Fruit fly (Drosophila melanogaster) whole organism, embryonic: ENCODE data around the gene CG5355.

Experiments used
- Abd-B ChIP-seq: fragments of 200-800 bp; sonication (Bioruptor generic); optimal IDR thresholded peaks from 2 replicates; lab custom pipeline; 2018; ENCODE audit warnings: missing biosample characterization, mild to moderate bottlenecking, missing genetic modification characterization, moderate library complexity
- Aef1 ChIP-seq: fragments of 200-800 bp; sonication (Bioruptor generic); IDR thresholded peaks from 3 replicates; pipeline ENCODE4 v1.3.6; 2022; ENCODE audit warnings: missing biosample characterization, missing genetic modification characterization
- CG11398 ChIP-seq: fragments of 200-800 bp; sonication (Bioruptor generic); optimal IDR thresholded peaks from 2 replicates; lab custom pipeline; 2016; ENCODE audit warnings: missing biosample characterization, missing genetic modification characterization
- CG11504 ChIP-seq: fragments of 200-800 bp; sonication (Bioruptor generic); optimal IDR thresholded peaks from 3 replicates; lab custom pipeline; 2019; ENCODE audit warnings: missing biosample characterization, mild to moderate bottlenecking, missing genetic modification characterization, moderate library complexity
- CG11723 ChIP-seq: fragments of 200-800 bp; sonication (Bioruptor generic); optimal IDR thresholded peaks from 2 replicates; lab custom pipeline; 2017; ENCODE audit warnings: missing biosample characterization, mild to moderate bottlenecking, missing genetic modification characterization
- CG12391 ChIP-seq: fragments of 200-800 bp; sonication (Bioruptor generic); optimal IDR thresholded peaks from 3 replicates; lab custom pipeline; 2018; ENCODE audit warnings: missing biosample characterization, mild to moderate bottlenecking, missing genetic modification characterization, moderate library complexity
- CG12659 ChIP-seq: fragments of 200-800 bp; sonication (Bioruptor generic); optimal IDR thresholded peaks from 3 replicates; lab custom pipeline; 2017; ENCODE audit warnings: mild to moderate bottlenecking, missing biosample characterization, missing genetic modification reagents, missing genetic modification characterization
- CG14710 ChIP-seq: fragments of 200-800 bp; sonication (Bioruptor generic); optimal IDR thresholded peaks from 3 replicates; lab custom pipeline; 2019; ENCODE audit warnings: missing biosample characterization, mild to moderate bottlenecking, missing genetic modification characterization, moderate library complexity
- CG1603 ChIP-seq: fragments of 200-800 bp; sonication (Bioruptor generic); optimal IDR thresholded peaks from 2 replicates; lab custom pipeline; 2019; ENCODE audit warnings: missing biosample characterization, mild to moderate bottlenecking, missing genetic modification characterization, moderate library complexity
- CG17612 ChIP-seq: fragments of 200-800 bp; sonication (Bioruptor generic); IDR thresholded peaks from 2 replicates; pipeline ENCODE4 v1.3.6; 2022; ENCODE audit warnings: missing biosample characterization, missing genetic modification characterization
- CG2116 ChIP-seq: fragments of 200-800 bp; sonication (Bioruptor generic); optimal IDR thresholded peaks from 3 replicates; lab custom pipeline; 2018; ENCODE audit warnings: missing biosample characterization, mild to moderate bottlenecking, missing genetic modification characterization
- CG2712 ChIP-seq: fragments of 200-800 bp; optimal IDR thresholded peaks from 3 replicates; lab custom pipeline; 2019; ENCODE audit warnings: missing biosample characterization, mild to moderate bottlenecking, missing genetic modification characterization, moderate library complexity
- CG30020 ChIP-seq: fragments of 200-800 bp; optimal IDR thresholded peaks from 2 replicates; lab custom pipeline; 2019; ENCODE audit warnings: missing biosample characterization, mild to moderate bottlenecking, missing genetic modification characterization, moderate library complexity
- CG4617 ChIP-seq: fragments of 200-800 bp; sonication (Bioruptor generic); optimal IDR thresholded peaks from 3 replicates; lab custom pipeline; 2016; ENCODE audit warnings: missing biosample characterization, missing genetic modification characterization, borderline replicate concordance
- CG7786 ChIP-seq: fragments of 200-800 bp; sonication (Bioruptor generic); optimal IDR thresholded peaks from 2 replicates; lab custom pipeline; 2016; ENCODE audit warnings: missing biosample characterization, missing genetic modification characterization
- CG9727 ChIP-seq: fragments of 200-800 bp; sonication (Bioruptor generic); optimal IDR thresholded peaks from 3 replicates; lab custom pipeline; 2017; ENCODE audit warnings: missing biosample characterization, mild to moderate bottlenecking, missing genetic modification characterization
- CG9797 ChIP-seq: fragments of 200-800 bp; sonication (Bioruptor generic); optimal IDR thresholded peaks from 3 replicates; lab custom pipeline; 2018; ENCODE audit warnings: missing biosample characterization, mild to moderate bottlenecking, missing genetic modification characterization
- CoRest ChIP-seq: fragments of 200-800 bp; sonication (Bioruptor generic); optimal IDR thresholded peaks from 3 replicates; lab custom pipeline; 2018; ENCODE audit warnings: missing biosample characterization, mild to moderate bottlenecking, missing genetic modification characterization, moderate library complexity
- Dfd ChIP-seq, 2 experiments: fragments of >200 bp; optimal IDR thresholded peaks; 2 replicates each; lab custom pipeline; 2017; ENCODE audit warnings: missing biosample characterization in 2 of 2, missing genetic modification characterization in 2 of 2
- Dp ChIP-seq: fragments of 200-800 bp; sonication (Bioruptor generic); optimal IDR thresholded peaks from 2 replicates; lab custom pipeline; 2018; ENCODE audit warnings: missing biosample characterization, mild to moderate bottlenecking, missing genetic modification characterization, moderate library complexity
- Dref ChIP-seq: fragments of 200-800 bp; sonication (Bioruptor generic); IDR thresholded peaks from 2 replicates; pipeline ENCODE4 v1.3.6; 2022; ENCODE audit warnings: missing biosample characterization, missing genetic modification characterization
- Drgx ChIP-seq: fragments of 200-800 bp; sonication (Bioruptor generic); IDR thresholded peaks from 2 replicates; pipeline ENCODE4 v1.3.6; 2022; ENCODE audit warnings: missing biosample characterization, missing genetic modification characterization
- Gsc ChIP-seq: fragments of 200-800 bp; sonication (Bioruptor generic); IDR thresholded peaks from 2 replicates; pipeline ENCODE4 v1.3.6; 2022; ENCODE audit warnings: missing biosample characterization, missing genetic modification characterization
- HLH54F ChIP-seq: fragments of 200-800 bp; sonication (Bioruptor generic); optimal IDR thresholded peaks from 3 replicates; lab custom pipeline; 2016; ENCODE audit warnings: missing biosample characterization, missing genetic modification characterization
- MBD-R2 ChIP-seq: fragments of 200-800 bp; sonication (Bioruptor generic); IDR thresholded peaks from 2 replicates; pipeline ENCODE4 v1.3.6; 2022; ENCODE audit warnings: missing biosample characterization, missing genetic modification characterization
- MESR4 ChIP-seq: fragments of 200-800 bp; sonication (Bioruptor generic); optimal IDR thresholded peaks from 2 replicates; lab custom pipeline; 2018; ENCODE audit warnings: missing biosample characterization, mild to moderate bottlenecking, missing genetic modification characterization, moderate library complexity
- Med ChIP-seq: fragments of 200-800 bp; sonication (Bioruptor generic); peaks from one replicate; lab custom pipeline; 2016; ENCODE audit warnings: missing biosample characterization, missing genetic modification characterization, mild to moderate bottlenecking, inconsistent platforms, moderate library complexity
- Nf-YC ChIP-seq: fragments of 200-800 bp; optimal IDR thresholded peaks from 3 replicates; lab custom pipeline; 2019; ENCODE audit warnings: missing biosample characterization, mild to moderate bottlenecking, missing genetic modification characterization, moderate library complexity
- Ptx1 ChIP-seq: fragments of 200-800 bp; sonication (Bioruptor generic); IDR thresholded peaks from 2 replicates; pipeline ENCODE4 v1.3.6; 2022; ENCODE audit warnings: missing biosample characterization, missing genetic modification characterization
- Rfx ChIP-seq: fragments of 200-800 bp; sonication (Bioruptor generic); IDR thresholded peaks from 2 replicates; pipeline ENCODE4 v1.3.6; 2022; ENCODE audit warnings: missing biosample characterization, missing genetic modification characterization
- Sry-β ChIP-seq: fragments of 200-800 bp; sonication (Bioruptor generic); optimal IDR thresholded peaks from 2 replicates; lab custom pipeline; 2018; ENCODE audit warnings: missing biosample characterization, mild to moderate bottlenecking, missing genetic modification characterization, moderate library complexity
- YL-1 ChIP-seq: fragments of 200-800 bp; sonication (Bioruptor generic); optimal IDR thresholded peaks from 3 replicates; lab custom pipeline; 2017; ENCODE audit warnings: missing biosample characterization, mild to moderate bottlenecking, missing genetic modification characterization
- bcd ChIP-seq: fragments of 200-800 bp; sonication (Bioruptor generic); optimal IDR thresholded peaks from 2 replicates; lab custom pipeline; 2017; ENCODE audit warnings: missing biosample characterization, mild to moderate bottlenecking, missing genetic modification characterization
- chm ChIP-seq: fragments of 200-800 bp; sonication (Bioruptor generic); IDR thresholded peaks from 2 replicates; pipeline ENCODE4 v1.3.6; 2022; ENCODE audit warnings: missing biosample characterization, missing genetic modification characterization
- dmrt11E ChIP-seq: fragments of 200-800 bp; sonication (Bioruptor generic); optimal IDR thresholded peaks from 3 replicates; lab custom pipeline; 2018; ENCODE audit warnings: missing biosample characterization, mild to moderate bottlenecking, missing genetic modification characterization, moderate library complexity
- gfzf ChIP-seq: fragments of 200-800 bp; sonication (Bioruptor generic); optimal IDR thresholded peaks from 2 replicates; lab custom pipeline; 2016; ENCODE audit warnings: missing biosample characterization, mild to moderate bottlenecking, missing genetic modification characterization, moderate library complexity
- jigr1 ChIP-seq: fragments of 200-800 bp; sonication (Bioruptor generic); IDR thresholded peaks from 3 replicates; pipeline ENCODE4 v1.3.6; 2022; ENCODE audit warnings: missing biosample characterization, missing genetic modification characterization
- maf-S ChIP-seq: fragments of 200-800 bp; sonication (Bioruptor generic); optimal IDR thresholded peaks from 2 replicates; lab custom pipeline; 2016; ENCODE audit warnings: missing biosample characterization, missing genetic modification characterization
- nerfin-1 ChIP-seq: fragments of 200-800 bp; sonication (Bioruptor generic); optimal IDR thresholded peaks from 3 replicates; lab custom pipeline; 2019; ENCODE audit warnings: missing biosample characterization, mild to moderate bottlenecking, missing genetic modification characterization, moderate library complexity
- nmo ChIP-seq: fragments of 200-800 bp; sonication (Bioruptor generic); optimal IDR thresholded peaks from 2 replicates; lab custom pipeline; 2018; ENCODE audit warnings: missing biosample characterization, mild to moderate bottlenecking, missing genetic modification characterization, moderate library complexity
- phol ChIP-seq: fragments of 200-800 bp; sonication (Bioruptor generic); optimal IDR thresholded peaks from 3 replicates; lab custom pipeline; 2018; ENCODE audit warnings: missing biosample characterization, mild to moderate bottlenecking, missing genetic modification characterization, moderate library complexity
- row ChIP-seq: fragments of 200-800 bp; sonication (Bioruptor generic); IDR thresholded peaks from 3 replicates; pipeline ENCODE4 v1.3.6; 2022; ENCODE audit warnings: missing biosample characterization, missing genetic modification characterization
- slbo ChIP-seq: fragments of 200-800 bp; sonication (Bioruptor generic); IDR thresholded peaks from 2 replicates; pipeline ENCODE4 v1.3.6; 2022; ENCODE audit warnings: missing biosample characterization, missing genetic modification characterization
- ssp ChIP-seq: fragments of 200-800 bp; sonication (Bioruptor generic); IDR thresholded peaks from 2 replicates; pipeline ENCODE4 v1.3.6; 2022; ENCODE audit warnings: missing biosample characterization, missing genetic modification characterization
- trem ChIP-seq: fragments of 200-800 bp; optimal IDR thresholded peaks from 3 replicates; lab custom pipeline; 2019; ENCODE audit warnings: missing biosample characterization, mild to moderate bottlenecking, missing genetic modification characterization, moderate library complexity
- ttk ChIP-seq: fragments of 200-800 bp; sonication (Bioruptor generic); IDR thresholded peaks from 2 replicates; pipeline ENCODE4 v2.1.2; 2022; ENCODE audit warnings: missing biosample characterization, missing genetic modification characterization
- vvl ChIP-seq: fragments of 200-800 bp; sonication (Bioruptor generic); IDR thresholded peaks from 2 replicates; pipeline ENCODE4 v1.3.6; 2022; ENCODE audit warnings: missing biosample characterization, missing genetic modification characterization
- zen ChIP-seq: fragments of 200-800 bp; sonication (Bioruptor generic); optimal IDR thresholded peaks from 3 replicates; lab custom pipeline; 2018; ENCODE audit warnings: missing biosample characterization, mild to moderate bottlenecking, missing genetic modification characterization, moderate library complexity

The CG5355 gene

DNA sequence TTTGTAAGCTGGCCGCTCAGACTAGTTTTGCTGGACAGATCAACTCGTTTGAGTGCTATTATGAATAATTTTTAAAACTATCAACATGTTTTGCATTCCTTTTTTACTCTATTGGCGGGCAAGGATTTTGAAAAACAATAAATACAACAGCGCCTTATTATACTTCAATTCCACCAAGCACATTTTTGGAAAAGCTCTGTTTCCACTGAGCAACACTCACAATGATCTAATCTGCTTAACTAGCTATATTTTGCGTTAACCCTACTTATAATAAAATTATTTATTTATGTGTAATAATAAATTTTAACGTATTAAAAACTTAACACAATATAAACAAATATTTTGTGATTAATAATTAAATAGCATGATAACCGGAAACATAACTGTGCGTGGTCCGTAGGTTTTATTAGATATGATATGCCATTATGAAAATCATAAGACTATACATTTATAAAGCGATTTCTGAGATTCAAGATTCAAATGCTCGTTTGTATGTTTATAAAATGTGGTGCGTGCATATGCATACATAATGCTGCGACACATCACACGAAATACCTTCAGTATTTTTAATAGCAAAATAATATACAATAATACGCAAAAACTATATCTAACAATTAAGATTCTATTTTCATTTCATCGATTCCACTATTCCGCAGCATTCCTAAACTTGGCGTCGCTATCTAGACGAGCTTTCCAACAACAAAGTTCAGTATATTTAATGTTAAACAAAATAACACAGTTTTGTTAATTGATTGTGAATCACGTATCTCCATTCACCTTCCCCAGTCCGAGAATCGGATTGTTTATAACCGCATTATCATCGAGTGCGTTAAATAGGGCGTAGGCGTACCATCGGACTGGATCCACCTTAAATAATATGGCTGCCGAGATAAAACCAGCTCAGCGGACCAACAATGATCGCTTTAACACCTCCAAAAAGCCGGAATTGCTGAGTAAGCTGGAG, 9.7 kb upstream of the CG5355 start, which contains the start of the genes pie and Wdfy2:
TSS of gene pie (minus strand) at position 138 of the 964 bp plus-strand sequence.
TSS of gene Wdfy2 (plus strand) at position 649 of the 964 bp plus-strand sequence.
- TF ChIP-seq CG11504 (tag; lab: Kevin White, UChicago) (no peak), CG12659 (peak; percentile 36), CG30020 (tag; lab: Kevin White, UChicago) (peak; percentile 97), Rfx (GFP tag; lab: Robert Waterston, UW) (0 out of 2 replicates have a peak, but pooled peaks have one; percentile 13), YL-1 (GFP tag; lab: Kevin White, UChicago) (peak; percentile 19), Med (GFP tag; lab: Kevin White, UChicago) (peak; percentile 65), maf-S (no peak), gfzf (GFP tag; lab: Kevin White, UChicago) (peak; percentile 26), bcd (GFP tag; lab: Kevin White, UChicago) (no peak), Dp (GFP tag; lab: Kevin White, UChicago) (peak; percentile 73), CG7786 (GFP tag; lab: Kevin White, UChicago) (no peak), CG1603 (tag; lab: Kevin White, UChicago) (peak; percentile 99), slbo (0 out of 2 replicates have a peak, but pooled peaks have one; percentile 22), zen (tag; lab: Kevin White, UChicago) (peak; percentile 15), CG11723 (GFP tag; lab: Kevin White, UChicago) (peak; percentile 74), Drgx (GFP tag; lab: Robert Waterston, UW) (no peak), HLH54F (no peak), CG9727 (GFP tag; lab: Kevin White, UChicago) (no peak), CG17612 (GFP tag; lab: Robert Waterston, UW) (no peak), Sry-β (peak; percentile 36), CG9797 (GFP tag; lab: Kevin White, UChicago) (no peak), Ptx1 (0 out of 2 replicates have a peak, but pooled peaks have one; percentile 28), Dref (GFP tag; lab: Robert Waterston, UW) (peak; percentile 47), CG14710 (tag; lab: Kevin White, UChicago) (peak; percentile 39), Aef1 (GFP tag; lab: Robert Waterston, UW) (peak; percentile 29; the same call in 1 of the 3 replicates), chm (GFP tag; lab: Robert Waterston, UW) (no peak), CG12391 (peak; percentile 9), MESR4 (GFP tag; lab: Kevin White, UChicago) (peak; percentile 67), Gsc (GFP tag; lab: Robert Waterston, UW) (no peak), CG2712 (tag; lab: Kevin White, UChicago) (peak; percentile 21), CG2116 (GFP tag; lab: Kevin White, UChicago) (peak; percentile 77), nerfin-1 (tag; lab: Kevin White, UChicago) (peak; percentile 2), jigr1 (GFP tag; lab: Robert Waterston, UW) (no peak), CG11398 (GFP tag; lab: Kevin White, UChicago) (no peak), Abd-B (GFP tag; lab: Kevin White, UChicago) (peak; percentile 50), Dfd (GFP tag; optimal IDR thresholded peaks at IDR 0.05; lab: Kevin White, UChicago) (peak in 1 of 2 experiments; percentile 66), Nf-YC (peak; percentile 1), phol (peak; percentile 39), trem (tag; lab: Kevin White, UChicago) (peak; percentile 4), dmrt11E (tag; lab: Kevin White, UChicago) (peak; percentile 8), ssp (GFP tag; lab: Robert Waterston, UW) (peak; percentile 97), CG4617 (GFP tag; lab: Kevin White, UChicago) (peak; percentile 29), nmo (GFP tag; lab: Kevin White, UChicago) (peak; percentile 29), MBD-R2 (GFP tag; lab: Robert Waterston, UW) (peak; percentile 40; the same call in 1 of the 2 replicates), row (GFP tag; lab: Robert Waterston, UW) (peak; percentile 77), ttk (GFP tag; lab: Robert Waterston, UW) (no peak), CoRest (tag; lab: Kevin White, UChicago) (peak; percentile 28), vvl (GFP tag; lab: Robert Waterston, UW) (peak; percentile 12; the same call in 1 of the 2 replicates)
